Fruit fly (Drosophila melanogaster) whole organism, embryonic: ENCODE measurements around the gene CG15880.

Source experiments
- CG13894 ChIP-seq: fragments of 200-800 bp; sonication (Bioruptor generic); optimal IDR thresholded peaks from 3 replicates; lab custom pipeline; 2018; ENCODE audit warnings: missing biosample characterization, mild to moderate bottlenecking, missing genetic modification characterization, moderate library complexity
- CG2120 ChIP-seq: fragments of 200-800 bp; sonication (Bioruptor generic); optimal IDR thresholded peaks from 3 replicates; lab custom pipeline; 2016; ENCODE audit warnings: missing biosample characterization, missing genetic modification characterization
- CG8089 ChIP-seq: fragments of 200-800 bp; sonication (Bioruptor generic); optimal IDR thresholded peaks from 3 replicates; lab custom pipeline; 2016; ENCODE audit warnings: missing biosample characterization, missing genetic modification characterization
- Ets65A ChIP-seq: fragments of 200-800 bp; sonication (Bioruptor generic); peaks from one replicate; lab custom pipeline; 2016; ENCODE audit warnings: missing biosample characterization, missing genetic modification characterization
- Hr39 ChIP-seq: fragments of >200 bp; optimal IDR thresholded peaks from 2 replicates; lab custom pipeline; 2017
- Lpt ChIP-seq: fragments of >200 bp; optimal IDR thresholded peaks from 2 replicates; lab custom pipeline; 2018; ENCODE audit warnings: missing biosample characterization, missing genetic modification characterization
- NFAT ChIP-seq: fragments of 200-800 bp; sonication (Bioruptor generic); IDR thresholded peaks from 2 replicates; pipeline ENCODE4 v1.3.6; 2022; ENCODE audit warnings: missing biosample characterization, missing genetic modification characterization
- PHDP ChIP-seq: fragments of 200-800 bp; sonication (Bioruptor generic); optimal IDR thresholded peaks from 3 replicates; lab custom pipeline; 2018; ENCODE audit warnings: missing biosample characterization, mild to moderate bottlenecking, missing genetic modification characterization, moderate library complexity
- Rx ChIP-seq: fragments of 200-800 bp; sonication (Bioruptor generic); IDR thresholded peaks from 2 replicates; pipeline ENCODE4 v1.3.6; 2022; ENCODE audit warnings: missing biosample characterization, missing genetic modification characterization
- Spps ChIP-seq: fragments of 200-800 bp; sonication (Bioruptor generic); optimal IDR thresholded peaks from 2 replicates; lab custom pipeline; 2018; ENCODE audit warnings: missing biosample characterization, mild to moderate bottlenecking, missing genetic modification characterization
- crc ChIP-seq: fragments of 200-800 bp; sonication (Bioruptor generic); optimal IDR thresholded peaks from 2 replicates; lab custom pipeline; 2016; ENCODE audit warnings: missing biosample characterization, missing genetic modification characterization
- sisA ChIP-seq: fragments of 200-800 bp; sonication (Bioruptor generic); IDR thresholded peaks from 2 replicates; pipeline ENCODE4 v1.3.6; 2022; ENCODE audit warnings: missing biosample characterization, missing genetic modification characterization
- vfl ChIP-seq: fragments of 200-800 bp; sonication (Bioruptor generic); optimal IDR thresholded peaks from 2 replicates; lab custom pipeline; 2016; ENCODE audit warnings: missing biosample characterization, missing genetic modification characterization

DNA sequence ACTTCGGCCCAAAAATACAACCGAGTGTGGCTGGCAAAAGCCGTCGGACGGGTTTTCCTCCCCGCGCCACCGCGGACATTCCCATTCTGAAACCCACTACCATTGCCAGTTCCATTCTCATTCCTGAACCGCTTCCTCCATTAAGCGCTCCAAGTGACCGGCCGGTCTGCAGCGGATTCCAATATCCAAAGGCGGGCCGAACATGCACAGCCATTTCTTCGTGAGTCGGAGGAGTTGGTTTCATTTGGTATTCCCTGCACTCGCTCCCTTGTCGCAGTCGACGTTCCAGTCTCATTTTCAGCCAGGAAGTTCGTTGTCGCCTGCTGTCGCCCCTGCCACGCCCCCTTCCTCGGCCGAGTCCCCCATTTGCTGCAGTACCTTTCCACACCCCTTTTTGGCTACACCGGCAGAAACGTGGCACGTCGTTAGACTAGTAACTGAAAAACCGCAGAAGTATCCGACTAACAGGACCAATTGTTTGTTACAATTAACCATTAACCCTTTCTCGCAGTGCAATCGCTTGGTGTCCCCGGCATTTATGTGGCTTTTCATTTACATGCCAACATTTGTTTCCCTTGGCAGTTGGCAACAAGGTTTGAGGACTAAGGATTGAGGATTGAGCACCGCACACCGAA, 30.4 kb upstream of the CG15880 start:
- TF ChIP-seq sisA (GFP tag; lab: Robert Waterston, UW), result no peak
- TF ChIP-seq NFAT, result no peak
- no peak for TF ChIP-seq Rx (GFP tag; lab: Robert Waterston, UW)
- TF ChIP-seq Ets65A (GFP tag; lab: Kevin White, UChicago), result no peak
- no peak for TF ChIP-seq vfl (GFP tag; lab: Kevin White, UChicago)
- no peak for TF ChIP-seq Hr39
- TF ChIP-seq Spps (tag; lab: Kevin White, UChicago), result no peak
- no peak for TF ChIP-seq CG2120 (GFP tag; lab: Kevin White, UChicago)
- no peak for TF ChIP-seq crc (GFP tag; lab: Kevin White, UChicago)
- TF ChIP-seq CG8089 (GFP tag; lab: Kevin White, UChicago), result no peak
- TF ChIP-seq CG13894 (tag; lab: Kevin White, UChicago), result no peak
- TF ChIP-seq PHDP (tag; lab: Kevin White, UChicago), result no peak
- TF ChIP-seq Lpt, result no peak
